Fruit fly (Drosophila melanogaster) whole organism: Measurements from ENCODE around the gene CG1750.

Experiments
- CG8478 ChIP-seq: fragments of >200 bp; optimal IDR thresholded peaks from 2 replicates; lab custom pipeline; 2018; ENCODE audit warnings: inconsistent platforms
- Dll ChIP-seq: fragments of >200 bp; optimal IDR thresholded peaks from 2 replicates; lab custom pipeline; 2017
- pan ChIP-seq: fragments of >200 bp; optimal IDR thresholded peaks from 2 replicates; lab custom pipeline; 2017
- psq ChIP-seq: fragments of >200 bp; optimal IDR thresholded peaks from 2 replicates; lab custom pipeline; 2017
- usp ChIP-seq: fragments of >200 bp; optimal IDR thresholded peaks from 2 replicates; lab custom pipeline; 2017; ENCODE audit warnings: missing biosample characterization, missing genetic modification characterization, mixed read lengths

DNA sequence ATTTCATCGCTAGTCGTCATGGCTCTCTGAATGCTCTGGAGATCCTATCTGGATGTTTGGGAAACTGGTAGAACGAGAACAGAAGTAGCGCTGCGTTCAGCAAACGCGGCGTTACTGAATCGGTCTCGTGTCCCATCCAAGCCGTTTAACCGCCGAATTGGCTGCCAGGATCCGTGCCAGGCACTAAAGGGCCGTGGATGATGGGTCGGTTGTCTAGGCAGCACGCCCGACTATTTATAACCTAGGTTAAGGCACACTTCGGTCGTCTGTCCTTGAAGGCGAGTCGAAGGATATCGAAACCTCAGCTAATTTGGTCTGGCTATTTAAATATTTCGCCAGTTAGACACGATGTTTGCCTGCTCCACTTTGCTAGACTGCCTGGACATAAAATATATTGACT, 19.4 kb downstream of the CG1750 start, which contains the start of gene CG15564:
- TF ChIP-seq psq (lab: Kevin White, UChicago) (no peak), usp (no peak), Dll (lab: Kevin White, UChicago) (no peak), CG8478 (lab: Kevin White, UChicago) (no peak), pan (no peak)
